Worm (Caenorhabditis elegans) whole organism, L4 larva: Measurements from ENCODE around the gene F57B1.9.

Experiments
- R02D3.7 ChIP-seq: fragments of 150-350 bp; sonication (generic microtip); optimal IDR thresholded peaks from 3 replicates; lab custom pipeline; 2014; ENCODE audit warnings: missing biosample characterization, missing genetic modification characterization
- T20F7.1 ChIP-seq: fragments of 200-800 bp; sonication (Bioruptor generic); optimal IDR thresholded peaks from 2 replicates; lab custom pipeline; 2018; ENCODE audit warnings: mild to moderate bottlenecking, missing genetic modification characterization, missing compliant biosample characterization
- Y48G9A.11 ChIP-seq: fragments of 200-800 bp; sonication (Bioruptor generic); IDR thresholded peaks from 2 replicates; pipeline ENCODE4 v1.3.6; 2022; ENCODE audit warnings: missing genetic modification reagents, missing genetic modification characterization, missing compliant biosample characterization
- ZK337.2 ChIP-seq: fragments of 200-800 bp; sonication (Bioruptor generic); IDR thresholded peaks from 2 replicates; pipeline ENCODE4 v1.3.6; 2022; ENCODE audit warnings: missing genetic modification reagents, missing genetic modification characterization, missing compliant biosample characterization
- aha-1 ChIP-seq: fragments of 150-350 bp; peaks from one replicate; lab custom pipeline; 2014; ENCODE audit warnings: missing biosample characterization, missing genetic modification characterization
- attf-4 ChIP-seq: sonication (generic microtip); optimal IDR thresholded peaks from 3 replicates; lab custom pipeline; 2017; ENCODE audit warnings: missing biosample characterization, missing genetic modification characterization
- ceh-44 ChIP-seq: fragments of 200-800 bp; sonication (Bioruptor generic); IDR thresholded peaks from 2 replicates; pipeline ENCODE4 v1.3.6; 2022; ENCODE audit warnings: missing genetic modification reagents, missing genetic modification characterization, missing compliant biosample characterization
- ceh-62 ChIP-seq: sonication (generic microtip); optimal IDR thresholded peaks from 2 replicates; lab custom pipeline; 2017; ENCODE audit warnings: missing biosample characterization, missing genetic modification characterization
- cey-2 ChIP-seq: sonication (generic microtip); optimal IDR thresholded peaks from 3 replicates; lab custom pipeline; 2017; ENCODE audit warnings: missing genetic modification characterization, mild to moderate bottlenecking, missing compliant biosample characterization, antibody characterized with exemption, borderline replicate concordance; ENCODE audit not compliant: insufficient read depth
- ctbp-1 ChIP-seq: fragments of 200-800 bp; sonication (Bioruptor generic); IDR thresholded peaks from 2 replicates; pipeline ENCODE4 v1.3.6; 2022; ENCODE audit warnings: missing genetic modification reagents, missing genetic modification characterization, missing compliant biosample characterization
- daf-16 ChIP-seq, 3 experiments: sonication (generic microtip); optimal IDR thresholded peaks; 2 replicates each; lab custom pipeline; 2016 to 2017; ENCODE audit warnings: missing genetic modification characterization in 3 of 3, missing genetic modification reagents in 3 of 3, mild to moderate bottlenecking in 2 of 3, missing compliant biosample characterization in 2 of 3, missing biosample characterization in 1 of 3, moderate library complexity in 1 of 3
- daf-8 ChIP-seq: fragments of 200-800 bp; sonication (Bioruptor generic); IDR thresholded peaks from 2 replicates; pipeline ENCODE4 v1.3.6; 2022; ENCODE audit warnings: missing genetic modification characterization, missing compliant biosample characterization
- dmd-6 ChIP-seq: fragments of 200-800 bp; sonication (Bioruptor generic); IDR thresholded peaks from 2 replicates; pipeline ENCODE4 v1.3.6; 2022; ENCODE audit warnings: missing genetic modification reagents, missing genetic modification characterization, missing compliant biosample characterization
- dpl-1 ChIP-seq: fragments of 150-350 bp; optimal IDR thresholded peaks from 2 replicates; lab custom pipeline; 2014; ENCODE audit warnings: missing biosample characterization, missing genetic modification reagents, missing genetic modification characterization
- dve-1 ChIP-seq: sonication (generic microtip); optimal IDR thresholded peaks from 2 replicates; lab custom pipeline; 2017; ENCODE audit warnings: antibody characterized with exemption, mild to moderate bottlenecking, missing genetic modification characterization, missing compliant biosample characterization; ENCODE audit not compliant: insufficient read depth
- egl-27 ChIP-seq: sonication (generic microtip); optimal IDR thresholded peaks from 3 replicates; lab custom pipeline; 2017; ENCODE audit warnings: missing biosample characterization, missing genetic modification reagents, missing genetic modification characterization
- fkh-10 ChIP-seq: fragments of 150-350 bp; optimal IDR thresholded peaks from 2 replicates; lab custom pipeline; 2014; ENCODE audit warnings: missing biosample characterization, missing genetic modification reagents, missing genetic modification characterization
- gei-8 ChIP-seq: fragments of 200-800 bp; sonication (Bioruptor generic); optimal IDR thresholded peaks from 2 replicates; lab custom pipeline; 2018; ENCODE audit warnings: mild to moderate bottlenecking, missing genetic modification characterization, missing compliant biosample characterization
- hmg-1.1 ChIP-seq: fragments of 200-800 bp; sonication (Bioruptor generic); IDR thresholded peaks from 2 replicates; pipeline ENCODE4 v1.3.6; 2022; ENCODE audit warnings: missing genetic modification reagents, missing genetic modification characterization, missing compliant biosample characterization
- lim-7 ChIP-seq: fragments of 200-800 bp; sonication (Bioruptor generic); IDR thresholded peaks from 2 replicates; pipeline ENCODE4 v1.3.6; 2022; ENCODE audit warnings: missing genetic modification characterization, missing compliant biosample characterization
- lin-1 ChIP-seq: fragments of 200-800 bp; sonication (Bioruptor generic); IDR thresholded peaks from 2 replicates; pipeline ENCODE4 v1.3.6; 2022; ENCODE audit warnings: missing genetic modification reagents, missing genetic modification characterization, missing compliant biosample characterization
- lin-29 ChIP-seq: fragments of 200-800 bp; sonication (Bioruptor generic); IDR thresholded peaks from 2 replicates; pipeline ENCODE4 v1.3.6; 2022; ENCODE audit warnings: missing genetic modification reagents, missing genetic modification characterization, missing compliant biosample characterization
- lin-38 ChIP-seq: fragments of 200-800 bp; sonication (Bioruptor generic); IDR thresholded peaks from 2 replicates; pipeline ENCODE4 v1.3.6; 2022; ENCODE audit warnings: missing genetic modification reagents, missing genetic modification characterization, missing compliant biosample characterization
- lin-39 ChIP-seq: fragments of 150-350 bp; optimal IDR thresholded peaks from 2 replicates; lab custom pipeline; 2014; ENCODE audit warnings: missing biosample characterization, missing genetic modification reagents, missing genetic modification characterization
- madf-5 ChIP-seq, 2 experiments: fragments of 200-800 bp; sonication (Bioruptor generic); IDR thresholded peaks; 2 replicates each; pipeline ENCODE4 v1.3.6; 2022; ENCODE audit warnings: missing compliant biosample characterization in 2 of 2, missing genetic modification characterization in 2 of 2
- mdl-1 ChIP-seq, 2 experiments: fragments of 150-350 bp in 1 of 2; sonication (generic microtip) in 1 of 2; optimal IDR thresholded peaks; 2 replicates each; lab custom pipeline; 2014 to 2017; ENCODE audit warnings: missing biosample characterization in 2 of 2, missing genetic modification characterization in 2 of 2
- mdt-29 ChIP-seq: fragments of 200-800 bp; sonication (Bioruptor generic); IDR thresholded peaks from 2 replicates; pipeline ENCODE4 v1.3.6; 2022; ENCODE audit warnings: missing genetic modification reagents, missing genetic modification characterization, missing compliant biosample characterization
- mep-1 ChIP-seq: fragments of 150-350 bp; sonication (generic microtip); optimal IDR thresholded peaks from 3 replicates; lab custom pipeline; 2014; ENCODE audit warnings: missing biosample characterization, missing genetic modification characterization
- mes-2 ChIP-seq: sonication (generic microtip); optimal IDR thresholded peaks from 2 replicates; lab custom pipeline; 2016; ENCODE audit warnings: missing genotype, mild to moderate bottlenecking, missing genetic modification characterization, missing compliant biosample characterization; ENCODE audit not compliant: poor library complexity, severe bottlenecking
- nhr-11 ChIP-seq: fragments of 150-350 bp; optimal IDR thresholded peaks from 2 replicates; lab custom pipeline; 2014; ENCODE audit warnings: missing biosample characterization, missing genetic modification characterization
- nhr-25 ChIP-seq: sonication (generic microtip); optimal IDR thresholded peaks from 2 replicates; lab custom pipeline; 2017; ENCODE audit warnings: missing genetic modification characterization, mild to moderate bottlenecking, missing compliant biosample characterization, antibody characterized with exemption, moderate library complexity, borderline replicate concordance; ENCODE audit not compliant: insufficient read depth
- nhr-28 ChIP-seq: fragments of 150-350 bp; optimal IDR thresholded peaks from 2 replicates; lab custom pipeline; 2014; ENCODE audit warnings: missing biosample characterization, missing genetic modification characterization
- nhr-48 ChIP-seq: sonication (generic microtip); optimal IDR thresholded peaks from 2 replicates; lab custom pipeline; 2016; ENCODE audit warnings: mild to moderate bottlenecking, missing genetic modification characterization, missing compliant biosample characterization
- nhr-6 ChIP-seq: fragments of 150-350 bp; optimal IDR thresholded peaks from 2 replicates; lab custom pipeline; 2014; ENCODE audit warnings: missing biosample characterization, missing genetic modification characterization
- nhr-77 ChIP-seq: fragments of 150-350 bp; optimal IDR thresholded peaks from 2 replicates; lab custom pipeline; 2014; ENCODE audit warnings: missing biosample characterization, missing genetic modification characterization
- set-16 ChIP-seq: fragments of 200-800 bp; sonication (Bioruptor generic); IDR thresholded peaks from 2 replicates; pipeline ENCODE4 v1.3.6; 2022; ENCODE audit warnings: missing genetic modification reagents, missing genetic modification characterization, missing compliant biosample characterization
- skn-1 ChIP-seq: fragments of 150-350 bp; optimal IDR thresholded peaks from 2 replicates; lab custom pipeline; 2014; ENCODE audit warnings: missing biosample characterization, missing genetic modification characterization
- snpc-4 ChIP-seq: fragments of 150-350 bp; optimal IDR thresholded peaks from 2 replicates; lab custom pipeline; 2014; ENCODE audit warnings: missing biosample characterization, missing genetic modification characterization
- spr-3 ChIP-seq: fragments of 200-800 bp; sonication (Bioruptor generic); optimal IDR thresholded peaks from 2 replicates; lab custom pipeline; 2018; ENCODE audit warnings: mild to moderate bottlenecking, missing genetic modification characterization, missing compliant biosample characterization
- tra-1 ChIP-seq: fragments of 200-800 bp; sonication (Bioruptor generic); IDR thresholded peaks from 2 replicates; pipeline ENCODE4 v1.3.6; 2022; ENCODE audit warnings: missing genetic modification reagents, missing genetic modification characterization, missing compliant biosample characterization
- unc-62 ChIP-seq, 3 experiments: fragments of 150-350 bp in 1 of 3; sonication (generic microtip); optimal IDR thresholded peaks in 2 of 3; peaks in 1 of 3; 1 replicate in 1 of 3; 2 replicates in 2 of 3; lab custom pipeline; 2014 to 2017; ENCODE audit warnings: missing biosample characterization in 3 of 3, missing genetic modification characterization in 3 of 3, missing genetic modification reagents in 3 of 3, missing genotype in 1 of 3
- zfp-2 ChIP-seq: sonication (generic microtip); optimal IDR thresholded peaks from 2 replicates; lab custom pipeline; 2016; ENCODE audit warnings: mild to moderate bottlenecking, missing genetic modification characterization, missing compliant biosample characterization

Gene F57B1.9

ce11 chrV:13206514-13206913 is 8.8 kb upstream of the F57B1.9 start:
- TF ChIP-seq fkh-10 (GFP tag; lab: Kevin White, UChicago), result peak; percentile 57
- TF ChIP-seq daf-8, result no peak

- TF ChIP-seq mdl-1 (tag; optimal IDR thresholded peaks at IDR 0.05; lab: Kevin White, UChicago) (peak in 1 of 2 experiments; percentile 26), nhr-6 (tag; lab: Kevin White, UChicago) (no peak), spr-3 (GFP tag; lab: Kevin White, UChicago) (no peak), ZK337.2 (GFP tag; lab: Robert Waterston, UW) (no peak), nhr-48 (peak; percentile 12), gei-8 (GFP tag; lab: Kevin White, UChicago) (peak; percentile 28), aha-1 (peak; percentile 80), dmd-6 (GFP tag; lab: Robert Waterston, UW) (peak; percentile 55), nhr-77 (tag; lab: Kevin White, UChicago) (peak; percentile 40), nhr-28 (tag; lab: Kevin White, UChicago) (peak; percentile 56), nhr-25 (tag; lab: Kevin White, UChicago) (peak; percentile 59), egl-27 (tag; lab: Kevin White, UChicago) (no peak), snpc-4 (no peak), ctbp-1 (GFP tag; lab: Robert Waterston, UW) (no peak), lin-1 (GFP tag; lab: Robert Waterston, UW) (0 out of 2 replicates have a peak, but pooled peaks have one; percentile 27), nhr-11 (tag; lab: Kevin White, UChicago) (no peak), dve-1 (peak; percentile 23), cey-2 (tag; lab: Kevin White, UChicago) (peak; percentile 79), tra-1 (GFP tag; lab: Robert Waterston, UW) (peak; percentile 75)
These were observed 4.4 kb upstream of the F57B1.9 start, which contains the start of the genes col-159 and col-160 for ce11 chrV:13202127-13202610. Gene col-159, minus strand, starts transcription at chrV:13202177. Gene col-160, minus strand, starts transcription at chrV:13202189.

ce11 chrV:13201229-13201833 is 3.6 kb upstream of the F57B1.9 start:
- TF ChIP-seq madf-5 (GFP tag; IDR thresholded peaks at IDR 0.05; lab: Robert Waterston, UW) (peak in 1 of 2 experiments; percentile 55; a peak in 2 of 4 replicates), set-16 (GFP tag; lab: Robert Waterston, UW) (peak; percentile 98)

ce11 chrV:13200609-13201008 is 2.9 kb upstream of the F57B1.9 start:
- TF ChIP-seq mep-1 (tag; lab: Kevin White, UChicago) (peak; percentile 10), lin-29 (GFP tag; lab: Robert Waterston, UW) (no peak), nhr-48 (no peak), aha-1 (no peak), daf-8 (no peak), zfp-2 (no peak), unc-62 (GFP tag; optimal IDR thresholded peaks at IDR 0.05 in 1 of 2; lab: Kevin White, UChicago) (peak in 1 of 2 experiments; percentile 83), unc-62 (tag; optimal IDR thresholded peaks at IDR 0.05; lab: Kevin White, UChicago) (peak; percentile 24), spr-3 (GFP tag; lab: Kevin White, UChicago) (no peak), fkh-10 (GFP tag; lab: Kevin White, UChicago) (no peak), Y48G9A.11 (GFP tag; lab: Robert Waterston, UW) (no peak), attf-4 (tag; lab: Kevin White, UChicago) (no peak), hmg-1.1 (GFP tag; lab: Robert Waterston, UW) (no peak), ceh-62 (tag; lab: Kevin White, UChicago) (no peak), lin-38 (no peak), daf-16 (GFP tag; optimal IDR thresholded peaks at IDR 0.05; lab: Kevin White, UChicago) (no peak), daf-16 (tag; optimal IDR thresholded peaks at IDR 0.05; lab: Kevin White, UChicago) (no peak), skn-1 (no peak), mdt-29 (GFP tag; lab: Robert Waterston, UW) (no peak), dmd-6 (GFP tag; lab: Robert Waterston, UW) (no peak; the same call in 1 of the 2 replicates), lim-7 (no peak), R02D3.7 (tag; lab: Kevin White, UChicago) (no peak), T20F7.1 (GFP tag; lab: Kevin White, UChicago) (no peak), lin-39 (no peak), tra-1 (GFP tag; lab: Robert Waterston, UW) (no peak), ceh-44 (GFP tag; lab: Robert Waterston, UW) (no peak), gei-8 (GFP tag; lab: Kevin White, UChicago) (no peak), dpl-1 (GFP tag; lab: Kevin White, UChicago) (no peak), mes-2 (tag; lab: Kevin White, UChicago) (no peak), cey-2 (tag; lab: Kevin White, UChicago) (no peak)
